Worm (Caenorhabditis elegans) whole organism, L1 larva: ENCODE data around the gene C47E8.4.

Experiments
- C04F5.9 ChIP-seq: sonication (generic microtip); optimal IDR thresholded peaks from 2 replicates; lab custom pipeline; 2016; ENCODE audit warnings: missing genetic modification characterization, missing compliant biosample characterization
- C16A3.4 ChIP-seq: fragments of 150-350 bp; optimal IDR thresholded peaks from 2 replicates; lab custom pipeline; 2014; ENCODE audit warnings: missing biosample characterization, missing genetic modification characterization
- F16B12.6 ChIP-seq: fragments of 150-350 bp; optimal IDR thresholded peaks from 2 replicates; lab custom pipeline; 2014; ENCODE audit warnings: missing biosample characterization, missing genetic modification characterization
- aha-1 ChIP-seq: fragments of 150-350 bp; optimal IDR thresholded peaks from 2 replicates; lab custom pipeline; 2014; ENCODE audit warnings: missing biosample characterization, missing genetic modification characterization
- aly-2 ChIP-seq: fragments of 150-350 bp; optimal IDR thresholded peaks from 2 replicates; lab custom pipeline; 2014; ENCODE audit warnings: missing biosample characterization, missing genetic modification characterization
- ama-1 ChIP-seq: fragments of 150-350 bp; optimal IDR thresholded peaks from 2 replicates; lab custom pipeline; 2014
- blmp-1 ChIP-seq: fragments of 150-350 bp; optimal IDR thresholded peaks from 2 replicates; lab custom pipeline; 2014; ENCODE audit warnings: missing biosample characterization, missing genetic modification characterization
- ceh-63 ChIP-seq: fragments of 200-800 bp; sonication (Bioruptor generic); optimal IDR thresholded peaks from 2 replicates; lab custom pipeline; 2018; ENCODE audit warnings: mild to moderate bottlenecking, missing genetic modification characterization, missing compliant biosample characterization
- dsc-1 ChIP-seq: sonication (generic microtip); optimal IDR thresholded peaks from 2 replicates; lab custom pipeline; 2016; ENCODE audit warnings: mild to moderate bottlenecking, missing genetic modification characterization, missing compliant biosample characterization
- efl-1 ChIP-seq, 4 experiments: fragments of 150-350 bp; optimal IDR thresholded peaks in 3 of 4; peaks in 1 of 4; 1 replicate in 1 of 4; 2 replicates in 3 of 4; lab custom pipeline; 2014; ENCODE audit warnings: missing biosample characterization in 2 of 4, missing genetic modification characterization in 2 of 4, missing genetic modification reagents in 2 of 4
- efl-3 ChIP-seq: fragments of 200-800 bp; sonication (Bioruptor generic); optimal IDR thresholded peaks from 2 replicates; lab custom pipeline; 2018; ENCODE audit warnings: mild to moderate bottlenecking, missing genetic modification characterization, missing compliant biosample characterization
- egl-13 ChIP-seq: sonication (generic microtip); optimal IDR thresholded peaks from 2 replicates; lab custom pipeline; 2016; ENCODE audit warnings: missing genotype, missing genetic modification reagents, missing genetic modification characterization, missing compliant biosample characterization
- egl-27 ChIP-seq, 2 experiments: fragments of 150-350 bp in 1 of 2; sonication (generic microtip); optimal IDR thresholded peaks; 3 replicates each; lab custom pipeline; 2017 to 2018; ENCODE audit warnings: missing biosample characterization in 2 of 2, missing genetic modification characterization in 2 of 2, missing genetic modification reagents in 2 of 2
- elt-2 ChIP-seq: sonication (generic microtip); optimal IDR thresholded peaks from 2 replicates; lab custom pipeline; 2016; ENCODE audit warnings: missing genetic modification characterization, mild to moderate bottlenecking, inconsistent platforms, missing compliant biosample characterization, missing genetic modification reagents
- elt-3 ChIP-seq, 6 experiments: fragments of 150-350 bp in 1 of 6; sonication (generic microtip); optimal IDR thresholded peaks; 2 replicates each; lab custom pipeline; 2017 to 2018; ENCODE audit warnings: missing biosample characterization in 6 of 6, missing genetic modification characterization in 6 of 6, inconsistent platforms in 1 of 6
- fkh-10 ChIP-seq: sonication (generic microtip); optimal IDR thresholded peaks from 2 replicates; lab custom pipeline; 2017; ENCODE audit warnings: missing biosample characterization, missing genetic modification reagents, missing genetic modification characterization
- fkh-8 ChIP-seq: sonication (generic microtip); optimal IDR thresholded peaks from 2 replicates; lab custom pipeline; 2016; ENCODE audit warnings: mild to moderate bottlenecking, missing genetic modification characterization, missing compliant biosample characterization
- fos-1 ChIP-seq: fragments of 150-350 bp; optimal IDR thresholded peaks from 2 replicates; lab custom pipeline; 2014; ENCODE audit warnings: missing biosample characterization, missing genetic modification characterization
- grh-1 ChIP-seq: fragments of 200-800 bp; sonication (Bioruptor generic); IDR thresholded peaks from 2 replicates; pipeline ENCODE4 v1.3.6; 2022; ENCODE audit warnings: missing genetic modification reagents, missing genetic modification characterization, missing compliant biosample characterization
- irx-1 ChIP-seq: sonication (generic microtip); optimal IDR thresholded peaks from 2 replicates; lab custom pipeline; 2016; ENCODE audit warnings: missing genetic modification characterization, missing compliant biosample characterization
- isw-1 ChIP-seq: fragments of 200-800 bp; sonication (Bioruptor generic); IDR thresholded peaks from 2 replicates; pipeline ENCODE4 v1.3.6; 2022; ENCODE audit warnings: missing genetic modification characterization, missing compliant biosample characterization
- lin-13 ChIP-seq: fragments of 150-350 bp; optimal IDR thresholded peaks from 2 replicates; lab custom pipeline; 2014; ENCODE audit warnings: missing biosample characterization, missing genetic modification reagents, missing genetic modification characterization
- lin-35 ChIP-seq, 2 experiments: fragments of 150-350 bp; optimal IDR thresholded peaks; 2 replicates each; lab custom pipeline; 2014; ENCODE audit warnings: missing biosample characterization in 2 of 2, missing genetic modification characterization in 2 of 2, missing genetic modification reagents in 2 of 2
- lir-3 ChIP-seq: sonication (generic microtip); optimal IDR thresholded peaks from 2 replicates; lab custom pipeline; 2016; ENCODE audit warnings: mild to moderate bottlenecking, missing genetic modification characterization, moderate library complexity, missing compliant biosample characterization; ENCODE audit not compliant: poor library complexity
- lsy-2 ChIP-seq, 2 experiments: fragments of 150-350 bp; optimal IDR thresholded peaks; 2 replicates each; lab custom pipeline; 2014; ENCODE audit warnings: missing biosample characterization in 2 of 2, missing genetic modification characterization in 2 of 2
- mab-9 ChIP-seq: fragments of 200-800 bp; sonication (Bioruptor generic); IDR thresholded peaks from 2 replicates; pipeline ENCODE4 v1.3.6; 2022; ENCODE audit warnings: missing genetic modification reagents, missing genetic modification characterization, missing compliant biosample characterization
- mdl-1 ChIP-seq, 2 experiments: fragments of 150-350 bp; optimal IDR thresholded peaks; 2 replicates each; lab custom pipeline; 2014 to 2017; ENCODE audit warnings: missing biosample characterization in 2 of 2, missing genetic modification characterization in 2 of 2, inconsistent platforms in 1 of 2
- mef-2 ChIP-seq: fragments of 150-350 bp; optimal IDR thresholded peaks from 2 replicates; lab custom pipeline; 2014; ENCODE audit warnings: missing biosample characterization, missing genetic modification characterization
- nhr-12 ChIP-seq: sonication (generic microtip); optimal IDR thresholded peaks from 2 replicates; lab custom pipeline; 2017; ENCODE audit warnings: missing biosample characterization, missing genetic modification characterization
- nhr-19 ChIP-seq: fragments of 200-800 bp; sonication (Bioruptor generic); conservative IDR thresholded peaks from 2 replicates; pipeline ENCODE4 v1.3.6; 2022; ENCODE audit warnings: missing genetic modification characterization, missing compliant biosample characterization
- nhr-20 ChIP-seq: sonication (generic microtip); optimal IDR thresholded peaks from 2 replicates; lab custom pipeline; 2016; ENCODE audit warnings: mild to moderate bottlenecking, missing genetic modification characterization, missing compliant biosample characterization
- nhr-237 ChIP-seq: fragments of 150-350 bp; optimal IDR thresholded peaks from 2 replicates; lab custom pipeline; 2014; ENCODE audit warnings: missing biosample characterization, missing genetic modification characterization
- nhr-71 ChIP-seq: sonication (generic microtip); optimal IDR thresholded peaks from 2 replicates; lab custom pipeline; 2016; ENCODE audit warnings: mild to moderate bottlenecking, missing genetic modification characterization, moderate library complexity, missing compliant biosample characterization
- nhr-77 ChIP-seq: fragments of 150-350 bp; optimal IDR thresholded peaks from 2 replicates; lab custom pipeline; 2014; ENCODE audit warnings: missing biosample characterization, missing genetic modification characterization
- pag-3 ChIP-seq: sonication (generic microtip); optimal IDR thresholded peaks from 2 replicates; lab custom pipeline; 2017; ENCODE audit warnings: missing genetic modification characterization, mild to moderate bottlenecking, missing compliant biosample characterization, antibody characterized with exemption, borderline replicate concordance; ENCODE audit not compliant: insufficient read depth
- rnt-1 ChIP-seq: sonication (generic microtip); optimal IDR thresholded peaks from 2 replicates; lab custom pipeline; 2016; ENCODE audit warnings: mild to moderate bottlenecking, missing genetic modification characterization, moderate library complexity, missing compliant biosample characterization
- sptf-1 ChIP-seq: fragments of 150-350 bp; optimal IDR thresholded peaks from 2 replicates; lab custom pipeline; 2014; ENCODE audit warnings: missing biosample characterization, missing genetic modification characterization
- swsn-7 ChIP-seq: sonication (generic microtip); optimal IDR thresholded peaks from 2 replicates; lab custom pipeline; 2016; ENCODE audit warnings: missing genetic modification characterization, missing compliant biosample characterization
- tbx-2 ChIP-seq: sonication (generic microtip); optimal IDR thresholded peaks from 2 replicates; lab custom pipeline; 2016; ENCODE audit warnings: missing genetic modification characterization, missing compliant biosample characterization
- tlp-1 ChIP-seq: fragments of 150-350 bp; optimal IDR thresholded peaks from 2 replicates; lab custom pipeline; 2014; ENCODE audit warnings: missing biosample characterization, missing genetic modification characterization
- unc-130 ChIP-seq: fragments of 150-350 bp; optimal IDR thresholded peaks from 2 replicates; lab custom pipeline; 2017; ENCODE audit warnings: missing biosample characterization, missing genetic modification characterization, inconsistent platforms
- unc-62 ChIP-seq: fragments of 150-350 bp; optimal IDR thresholded peaks from 2 replicates; lab custom pipeline; 2014; ENCODE audit warnings: missing biosample characterization, missing genetic modification reagents, missing genetic modification characterization
- vab-15 ChIP-seq: sonication (generic microtip); optimal IDR thresholded peaks from 2 replicates; lab custom pipeline; 2017; ENCODE audit warnings: missing genotype, mild to moderate bottlenecking, missing genetic modification characterization, missing compliant biosample characterization
- zag-1 ChIP-seq: fragments of 150-350 bp; optimal IDR thresholded peaks from 2 replicates; lab custom pipeline; 2014; ENCODE audit warnings: missing biosample characterization, missing genetic modification characterization
- ztf-11 ChIP-seq, 2 experiments: sonication (generic microtip); optimal IDR thresholded peaks; 2 replicates each; lab custom pipeline; 2016 to 2017; ENCODE audit warnings: missing genetic modification characterization in 2 of 2, missing biosample characterization in 1 of 2, missing compliant biosample characterization in 1 of 2
- ztf-4 ChIP-seq: fragments of 150-350 bp; optimal IDR thresholded peaks from 2 replicates; lab custom pipeline; 2014; ENCODE audit warnings: missing biosample characterization, missing genetic modification characterization

Gene C47E8.4

ce11 chrV:14656970-14657369, 28.3 kb downstream of the C47E8.4 start (continued):
- no peak for TF ChIP-seq egl-13 (tag; lab: Kevin White, UChicago)
- no peak for TF ChIP-seq nhr-77 (tag; lab: Kevin White, UChicago)
- no peak for TF ChIP-seq ztf-4
- no peak for TF ChIP-seq tlp-1 (tag; lab: Kevin White, UChicago)
- no peak for TF ChIP-seq ceh-63
- TF ChIP-seq fkh-8 (tag; lab: Kevin White, UChicago) = no peak
- no peak for TF ChIP-seq ama-1 (lab: Kevin White, UChicago)
- TF ChIP-seq sptf-1 (tag; lab: Kevin White, UChicago) = no peak
- TF ChIP-seq aly-2 (tag; lab: Kevin White, UChicago) = no peak
- TF ChIP-seq zag-1 (tag; lab: Kevin White, UChicago) = no peak
- TF ChIP-seq efl-1 (optimal IDR thresholded peaks at IDR 0.05; lab: Kevin White, UChicago) = no peak
- peak in 1 of 2 experiments; percentile 85 for TF ChIP-seq efl-1 (GFP tag; optimal IDR thresholded peaks at IDR 0.05 in 1 of 2; lab: Kevin White, UChicago)
- peak in 3 of 6 experiments; percentile 10 to 73 (median 64) for TF ChIP-seq elt-3 (tag; optimal IDR thresholded peaks at IDR 0.05; lab: Kevin White, UChicago)
- no peak for TF ChIP-seq tbx-2 (tag; lab: Kevin White, UChicago)
- peak; percentile 31 for TF ChIP-seq nhr-19 (GFP tag; lab: Robert Waterston, UW)
- peak in 1 of 2 experiments; percentile 7 for TF ChIP-seq lin-35 (GFP tag; optimal IDR thresholded peaks at IDR 0.05; lab: Kevin White, UChicago)
- no peak for TF ChIP-seq aha-1 (tag; lab: Kevin White, UChicago)
- no peak for TF ChIP-seq lir-3
- no peak for TF ChIP-seq F16B12.6 (tag; lab: Kevin White, UChicago)
- no peak for TF ChIP-seq dsc-1 (tag; lab: Kevin White, UChicago)
- peak in 1 of 2 experiments; percentile 5 for TF ChIP-seq lsy-2 (tag; optimal IDR thresholded peaks at IDR 0.05; lab: Kevin White, UChicago)
- no peak for TF ChIP-seq vab-15
- TF ChIP-seq isw-1 (GFP tag; lab: Robert Waterston, UW) = no peak
- TF ChIP-seq mab-9 = no peak
- TF ChIP-seq nhr-20 (tag; lab: Kevin White, UChicago) = peak; percentile 10
- no peak for TF ChIP-seq C16A3.4 (tag; lab: Kevin White, UChicago)
- TF ChIP-seq nhr-237 (tag; lab: Kevin White, UChicago) = no peak
- no peak for TF ChIP-seq rnt-1 (tag; lab: Kevin White, UChicago)
- TF ChIP-seq grh-1 (GFP tag; lab: Robert Waterston, UW) = no peak
- TF ChIP-seq fkh-10 (GFP tag; lab: Kevin White, UChicago) = no peak
- no peak for TF ChIP-seq mef-2 (tag; lab: Kevin White, UChicago)
- TF ChIP-seq lin-13 (GFP tag; lab: Kevin White, UChicago) = no peak

- TF ChIP-seq C16A3.4 (tag; lab: Kevin White, UChicago) (no peak), lsy-2 (tag; optimal IDR thresholded peaks at IDR 0.05; lab: Kevin White, UChicago) (peak in 1 of 2 experiments; percentile 15), elt-3 (tag; optimal IDR thresholded peaks at IDR 0.05; lab: Kevin White, UChicago) (peak in 1 of 6 experiments; percentile 53), C04F5.9 (tag; lab: Kevin White, UChicago) (no peak), blmp-1 (peak; percentile 48), lin-35 (GFP tag; optimal IDR thresholded peaks at IDR 0.05; lab: Kevin White, UChicago) (peak in 1 of 2 experiments; percentile 26)
Measured at ce11 chrV:14655689-14656088, 29.6 kb downstream of the C47E8.4 start.

- no peak for TF ChIP-seq efl-3 (GFP tag; lab: Kevin White, UChicago)
- no peak for TF ChIP-seq efl-1 (optimal IDR thresholded peaks at IDR 0.05; lab: Kevin White, UChicago)
- TF ChIP-seq efl-1 (GFP tag; optimal IDR thresholded peaks at IDR 0.05 in 1 of 2; lab: Kevin White, UChicago) = peak in 1 of 2 experiments; percentile 78
- peak in 1 of 2 experiments; percentile 19 for TF ChIP-seq ztf-11 (tag; optimal IDR thresholded peaks at IDR 0.05; lab: Kevin White, UChicago)
Measured at ce11 chrV:14650631-14651030, 34.7 kb downstream of the C47E8.4 start.

- TF ChIP-seq unc-62 (GFP tag; lab: Kevin White, UChicago) (no peak), mdl-1 (tag; optimal IDR thresholded peaks at IDR 0.05; lab: Kevin White, UChicago) (no peak), egl-27 (tag; optimal IDR thresholded peaks at IDR 0.05; lab: Kevin White, UChicago) (no peak), pag-3 (tag; lab: Kevin White, UChicago) (no peak), fkh-10 (GFP tag; lab: Kevin White, UChicago) (peak; percentile 36), ztf-4 (no peak), elt-2 (tag; lab: Kevin White, UChicago) (no peak), blmp-1 (no peak), efl-1 (optimal IDR thresholded peaks at IDR 0.05; lab: Kevin White, UChicago) (peak in 1 of 2 experiments; percentile 22), efl-1 (GFP tag; optimal IDR thresholded peaks at IDR 0.05 in 1 of 2; lab: Kevin White, UChicago) (peak; percentile 12 to 56), fos-1 (tag; lab: Kevin White, UChicago) (no peak), irx-1 (tag; lab: Kevin White, UChicago) (no peak), nhr-12 (tag; lab: Kevin White, UChicago) (no peak), unc-130 (tag; lab: Kevin White, UChicago) (no peak), lin-13 (GFP tag; lab: Kevin White, UChicago) (no peak), aha-1 (tag; lab: Kevin White, UChicago) (no peak), swsn-7 (tag; lab: Kevin White, UChicago) (no peak), nhr-71 (tag; lab: Kevin White, UChicago) (peak; percentile 59), rnt-1 (tag; lab: Kevin White, UChicago) (peak; percentile 32)
Measured at ce11 chrV:14649929-14650328, 35.4 kb downstream of the C47E8.4 start.
